Worm (Caenorhabditis elegans) whole organism, L1 larva: ENCODE results near the gene F13D12.5.

ENCODE experiments used
- C16A3.4 ChIP-seq: fragments of 150-350 bp; optimal IDR thresholded peaks from 2 replicates; lab custom pipeline; 2014; ENCODE audit warnings: missing biosample characterization, missing genetic modification characterization
- C34B4.2 ChIP-seq: sonication (generic microtip); optimal IDR thresholded peaks from 2 replicates; lab custom pipeline; 2017; ENCODE audit warnings: mild to moderate bottlenecking, missing genetic modification characterization, missing compliant biosample characterization
- F16B12.6 ChIP-seq: fragments of 150-350 bp; optimal IDR thresholded peaks from 2 replicates; lab custom pipeline; 2014; ENCODE audit warnings: missing biosample characterization, missing genetic modification characterization
- Y116A8C.19 ChIP-seq: sonication (generic microtip); optimal IDR thresholded peaks from 2 replicates; lab custom pipeline; 2016; ENCODE audit warnings: missing compliant biosample characterization, missing genetic modification characterization, borderline replicate concordance
- aha-1 ChIP-seq: fragments of 150-350 bp; optimal IDR thresholded peaks from 2 replicates; lab custom pipeline; 2014; ENCODE audit warnings: missing biosample characterization, missing genetic modification characterization
- alr-1 ChIP-seq: fragments of 200-800 bp; sonication (Bioruptor generic); optimal IDR thresholded peaks from 2 replicates; lab custom pipeline; 2018; ENCODE audit warnings: borderline replicate concordance, mild to moderate bottlenecking, missing genetic modification characterization, missing compliant biosample characterization
- blmp-1 ChIP-seq: fragments of 150-350 bp; optimal IDR thresholded peaks from 2 replicates; lab custom pipeline; 2014; ENCODE audit warnings: missing biosample characterization, missing genetic modification characterization
- ceh-63 ChIP-seq: fragments of 200-800 bp; sonication (Bioruptor generic); optimal IDR thresholded peaks from 2 replicates; lab custom pipeline; 2018; ENCODE audit warnings: mild to moderate bottlenecking, missing genetic modification characterization, missing compliant biosample characterization
- ceh-8 ChIP-seq: fragments of 200-800 bp; sonication (Bioruptor generic); optimal IDR thresholded peaks from 2 replicates; lab custom pipeline; 2018; ENCODE audit warnings: mild to moderate bottlenecking, missing genetic modification characterization, moderate library complexity, missing compliant biosample characterization
- ceh-90 ChIP-seq: sonication (generic microtip); optimal IDR thresholded peaks from 2 replicates; lab custom pipeline; 2016; ENCODE audit warnings: missing genetic modification characterization, missing compliant biosample characterization
- dsc-1 ChIP-seq: sonication (generic microtip); optimal IDR thresholded peaks from 2 replicates; lab custom pipeline; 2016; ENCODE audit warnings: mild to moderate bottlenecking, missing genetic modification characterization, missing compliant biosample characterization
- efl-1 ChIP-seq, 4 experiments: fragments of 150-350 bp; optimal IDR thresholded peaks in 3 of 4; peaks in 1 of 4; 1 replicate in 1 of 4; 2 replicates in 3 of 4; lab custom pipeline; 2014; ENCODE audit warnings: missing biosample characterization in 2 of 4, missing genetic modification characterization in 2 of 4, missing genetic modification reagents in 2 of 4
- egl-13 ChIP-seq: sonication (generic microtip); optimal IDR thresholded peaks from 2 replicates; lab custom pipeline; 2016; ENCODE audit warnings: missing genotype, missing genetic modification reagents, missing genetic modification characterization, missing compliant biosample characterization
- elt-3 ChIP-seq, 6 experiments: fragments of 150-350 bp in 1 of 6; sonication (generic microtip); optimal IDR thresholded peaks; 2 replicates each; lab custom pipeline; 2017 to 2018; ENCODE audit warnings: missing biosample characterization in 6 of 6, missing genetic modification characterization in 6 of 6, inconsistent platforms in 1 of 6
- ets-5 ChIP-seq: fragments of 200-800 bp; sonication (Bioruptor generic); IDR thresholded peaks from 2 replicates; pipeline ENCODE4 v1.3.6; 2022; ENCODE audit warnings: missing genetic modification characterization, missing compliant biosample characterization
- hlh-17 ChIP-seq: fragments of 200-800 bp; sonication (Bioruptor generic); optimal IDR thresholded peaks from 2 replicates; lab custom pipeline; 2018; ENCODE audit warnings: missing genetic modification characterization, mild to moderate bottlenecking, missing compliant biosample characterization, moderate library complexity, borderline replicate concordance
- hlh-4 ChIP-seq: sonication (generic microtip); optimal IDR thresholded peaks from 2 replicates; lab custom pipeline; 2016; ENCODE audit warnings: mild to moderate bottlenecking, missing genetic modification characterization, missing compliant biosample characterization
- isw-1 ChIP-seq: fragments of 200-800 bp; sonication (Bioruptor generic); IDR thresholded peaks from 2 replicates; pipeline ENCODE4 v1.3.6; 2022; ENCODE audit warnings: missing genetic modification characterization, missing compliant biosample characterization
- jun-1 ChIP-seq: fragments of 150-350 bp; optimal IDR thresholded peaks from 2 replicates; lab custom pipeline; 2014; ENCODE audit warnings: missing biosample characterization, missing genetic modification reagents, missing genetic modification characterization
- lin-14 ChIP-seq: fragments of 200-800 bp; sonication (Bioruptor generic); optimal IDR thresholded peaks from 2 replicates; lab custom pipeline; 2018; ENCODE audit warnings: mild to moderate bottlenecking, missing genetic modification characterization, moderate library complexity, missing compliant biosample characterization
- lir-3 ChIP-seq: sonication (generic microtip); optimal IDR thresholded peaks from 2 replicates; lab custom pipeline; 2016; ENCODE audit warnings: mild to moderate bottlenecking, missing genetic modification characterization, moderate library complexity, missing compliant biosample characterization; ENCODE audit not compliant: poor library complexity
- lsy-2 ChIP-seq, 2 experiments: fragments of 150-350 bp; optimal IDR thresholded peaks; 2 replicates each; lab custom pipeline; 2014; ENCODE audit warnings: missing biosample characterization in 2 of 2, missing genetic modification characterization in 2 of 2
- mab-9 ChIP-seq: fragments of 200-800 bp; sonication (Bioruptor generic); IDR thresholded peaks from 2 replicates; pipeline ENCODE4 v1.3.6; 2022; ENCODE audit warnings: missing genetic modification reagents, missing genetic modification characterization, missing compliant biosample characterization
- mdl-1 ChIP-seq, 2 experiments: fragments of 150-350 bp; optimal IDR thresholded peaks; 2 replicates each; lab custom pipeline; 2014 to 2017; ENCODE audit warnings: missing biosample characterization in 2 of 2, missing genetic modification characterization in 2 of 2, inconsistent platforms in 1 of 2
- mep-1 ChIP-seq: fragments of 150-350 bp; optimal IDR thresholded peaks from 2 replicates; lab custom pipeline; 2014; ENCODE audit warnings: missing biosample characterization, missing genetic modification characterization
- nhr-19 ChIP-seq: fragments of 200-800 bp; sonication (Bioruptor generic); conservative IDR thresholded peaks from 2 replicates; pipeline ENCODE4 v1.3.6; 2022; ENCODE audit warnings: missing genetic modification characterization, missing compliant biosample characterization
- nhr-20 ChIP-seq: sonication (generic microtip); optimal IDR thresholded peaks from 2 replicates; lab custom pipeline; 2016; ENCODE audit warnings: mild to moderate bottlenecking, missing genetic modification characterization, missing compliant biosample characterization
- nhr-76 ChIP-seq: sonication (generic microtip); optimal IDR thresholded peaks from 2 replicates; lab custom pipeline; 2017; ENCODE audit warnings: missing biosample characterization, missing genetic modification characterization
- nhr-90 ChIP-seq: sonication (generic microtip); optimal IDR thresholded peaks from 2 replicates; lab custom pipeline; 2016; ENCODE audit warnings: mild to moderate bottlenecking, missing genetic modification characterization, missing compliant biosample characterization; ENCODE audit not compliant: poor library complexity
- pax-3 ChIP-seq: fragments of 200-800 bp; sonication (Bioruptor generic); optimal IDR thresholded peaks from 2 replicates; lab custom pipeline; 2018; ENCODE audit warnings: mild to moderate bottlenecking, missing genetic modification characterization, moderate library complexity, missing compliant biosample characterization
- rnt-1 ChIP-seq: sonication (generic microtip); optimal IDR thresholded peaks from 2 replicates; lab custom pipeline; 2016; ENCODE audit warnings: mild to moderate bottlenecking, missing genetic modification characterization, moderate library complexity, missing compliant biosample characterization
- skn-1 ChIP-seq: fragments of 150-350 bp; optimal IDR thresholded peaks from 2 replicates; lab custom pipeline; 2014; ENCODE audit warnings: missing biosample characterization, missing genetic modification characterization
- snpc-4 ChIP-seq: fragments of 150-350 bp; optimal IDR thresholded peaks from 2 replicates; lab custom pipeline; 2014; ENCODE audit warnings: missing biosample characterization, missing genetic modification characterization
- snu-23 ChIP-seq: sonication (generic microtip); optimal IDR thresholded peaks from 2 replicates; lab custom pipeline; 2016; ENCODE audit warnings: missing genetic modification characterization, missing compliant biosample characterization
- sup-37 ChIP-seq: fragments of 200-800 bp; sonication (Bioruptor generic); optimal IDR thresholded peaks from 2 replicates; lab custom pipeline; 2018; ENCODE audit warnings: mild to moderate bottlenecking, missing genetic modification characterization, missing compliant biosample characterization
- swsn-7 ChIP-seq: sonication (generic microtip); optimal IDR thresholded peaks from 2 replicates; lab custom pipeline; 2016; ENCODE audit warnings: missing genetic modification characterization, missing compliant biosample characterization
- tbx-2 ChIP-seq: sonication (generic microtip); optimal IDR thresholded peaks from 2 replicates; lab custom pipeline; 2016; ENCODE audit warnings: missing genetic modification characterization, missing compliant biosample characterization
- tlp-1 ChIP-seq: fragments of 150-350 bp; optimal IDR thresholded peaks from 2 replicates; lab custom pipeline; 2014; ENCODE audit warnings: missing biosample characterization, missing genetic modification characterization
- unc-130 ChIP-seq: fragments of 150-350 bp; optimal IDR thresholded peaks from 2 replicates; lab custom pipeline; 2017; ENCODE audit warnings: missing biosample characterization, missing genetic modification characterization, inconsistent platforms
- unc-86 ChIP-seq: sonication (generic microtip); optimal IDR thresholded peaks from 2 replicates; lab custom pipeline; 2016; ENCODE audit warnings: missing genetic modification characterization, missing compliant biosample characterization
- unc-98 ChIP-seq: fragments of 200-800 bp; sonication (Bioruptor generic); IDR thresholded peaks from 2 replicates; pipeline ENCODE4 v1.3.6; 2022; ENCODE audit warnings: missing genetic modification characterization, missing compliant biosample characterization
- zip-4 ChIP-seq: fragments of 200-800 bp; sonication (Bioruptor generic); optimal IDR thresholded peaks from 2 replicates; lab custom pipeline; 2018; ENCODE audit warnings: mild to moderate bottlenecking, missing genetic modification characterization, moderate library complexity, missing compliant biosample characterization

The F13D12.5 gene

DNA sequence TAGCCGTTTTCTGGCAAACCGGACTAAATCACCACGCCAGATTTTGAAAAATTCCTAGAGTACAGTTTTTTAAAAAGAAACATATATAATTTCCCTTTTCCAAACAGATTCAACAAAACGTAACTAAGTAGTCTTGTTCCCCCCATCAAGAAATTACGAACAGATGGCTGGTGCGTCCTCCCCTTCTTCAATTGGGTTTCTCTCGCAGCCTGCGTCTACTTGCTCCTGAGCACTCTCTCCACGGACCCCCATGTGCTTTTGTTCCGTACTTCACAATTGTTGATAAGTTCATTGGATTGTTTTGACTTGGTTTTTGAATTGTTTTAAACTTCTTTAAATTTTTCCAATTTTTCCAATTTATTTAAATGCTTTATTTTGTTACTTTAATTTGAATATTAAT is 38.6 kb upstream of the F13D12.5 start:
- TF ChIP-seq lin-14 (GFP tag; lab: Kevin White, UChicago) = peak; percentile 72
- peak; percentile 14 for TF ChIP-seq rnt-1 (tag; lab: Kevin White, UChicago)
- TF ChIP-seq efl-1 (optimal IDR thresholded peaks at IDR 0.05; lab: Kevin White, UChicago) = peak in 1 of 2 experiments; percentile 5
- peak in 1 of 2 experiments; percentile 66 for TF ChIP-seq efl-1 (GFP tag; optimal IDR thresholded peaks at IDR 0.05 in 1 of 2; lab: Kevin White, UChicago)
- TF ChIP-seq lir-3 (tag; lab: Kevin White, UChicago) = no peak
- peak; percentile 85 for TF ChIP-seq dsc-1
- TF ChIP-seq hlh-4 (tag; lab: Kevin White, UChicago) = no peak

DNA sequence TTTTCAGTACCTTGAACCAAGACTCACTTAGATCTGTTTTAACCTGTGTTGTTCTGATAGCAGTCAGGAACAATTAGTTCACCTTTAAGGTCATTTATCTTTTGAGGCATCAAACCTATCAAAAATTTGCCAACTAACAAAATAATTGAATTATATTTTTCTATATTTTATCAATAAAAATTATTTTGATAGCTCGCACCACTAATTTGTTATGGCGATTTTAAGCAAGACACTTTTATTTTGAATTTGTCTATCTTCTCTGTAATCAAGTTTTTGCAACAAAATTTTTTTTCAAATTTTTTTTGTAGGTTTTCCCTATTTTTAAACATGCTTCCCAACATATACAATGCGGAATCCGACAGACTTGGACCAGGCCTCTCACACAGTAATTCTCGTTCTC is 38.0 kb upstream of the F13D12.5 start, which contains the start of gene kel-1:
Gene kel-1, plus strand, starts transcription at position 301 of the 400 bp plus-strand sequence.
- TF ChIP-seq ets-5 = no peak
- TF ChIP-seq unc-130 (tag; lab: Kevin White, UChicago) = no peak
- no peak for TF ChIP-seq aha-1 (tag; lab: Kevin White, UChicago)
- no peak for TF ChIP-seq hlh-4 (tag; lab: Kevin White, UChicago)
- TF ChIP-seq egl-13 (tag; lab: Kevin White, UChicago) = no peak
- TF ChIP-seq zip-4 (GFP tag; lab: Kevin White, UChicago) = no peak
- TF ChIP-seq nhr-90 (tag; lab: Kevin White, UChicago) = no peak
- no peak for TF ChIP-seq isw-1 (GFP tag; lab: Robert Waterston, UW)
- TF ChIP-seq C34B4.2 (tag; lab: Kevin White, UChicago) = no peak
- TF ChIP-seq mep-1 (tag; lab: Kevin White, UChicago) = no peak
- TF ChIP-seq ceh-63 (GFP tag; lab: Kevin White, UChicago) = no peak
- TF ChIP-seq C16A3.4 (tag; lab: Kevin White, UChicago) = no peak

DNA sequence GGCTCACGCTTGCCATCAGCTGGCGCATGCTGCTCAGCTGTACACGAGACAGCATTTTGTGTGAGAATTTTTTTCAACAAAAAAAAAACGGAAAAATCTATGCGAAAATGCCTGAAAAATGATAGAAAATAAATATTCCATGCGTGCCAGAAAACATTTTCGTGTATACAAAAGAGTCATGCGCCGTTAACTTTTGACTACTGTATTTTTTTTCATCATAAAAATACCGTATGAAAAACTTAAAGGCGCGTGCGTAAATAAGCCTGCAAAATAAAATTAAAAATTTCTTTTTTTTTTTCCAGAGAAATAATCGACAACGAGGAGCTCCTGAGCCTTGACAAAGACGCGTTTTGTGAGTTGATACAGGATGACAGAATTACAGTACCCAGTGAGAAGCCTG is 36.7 kb upstream of the F13D12.5 start:
- TF ChIP-seq pax-3 (tag; lab: Kevin White, UChicago) (no peak), jun-1 (tag; lab: Kevin White, UChicago) (no peak), skn-1 (tag; lab: Kevin White, UChicago) (no peak), nhr-19 (GFP tag; lab: Robert Waterston, UW) (no peak)

DNA sequence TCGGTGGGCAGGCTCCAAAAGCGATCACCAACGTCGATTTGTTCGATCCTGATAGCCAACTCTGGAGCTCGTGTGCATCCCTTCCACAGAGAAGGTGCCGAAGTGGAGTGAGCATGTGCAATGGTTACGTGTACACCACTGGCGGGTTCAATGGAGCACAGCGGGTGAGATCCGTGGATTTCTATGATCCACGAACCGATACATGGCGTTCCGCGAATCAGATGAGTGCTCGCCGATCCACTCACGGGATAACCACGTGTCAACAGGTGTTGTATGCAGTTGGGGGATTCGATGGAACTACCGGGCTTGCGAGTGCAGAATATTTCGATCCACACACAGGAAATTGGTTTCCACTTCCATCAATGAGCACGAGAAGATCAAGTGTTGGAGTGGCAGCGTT is 35.7 kb upstream of the F13D12.5 start:
- TF ChIP-seq mdl-1 (tag; optimal IDR thresholded peaks at IDR 0.05; lab: Kevin White, UChicago) (no peak), mab-9 (no peak), mep-1 (tag; lab: Kevin White, UChicago) (no peak), unc-130 (tag; lab: Kevin White, UChicago) (no peak)

DNA sequence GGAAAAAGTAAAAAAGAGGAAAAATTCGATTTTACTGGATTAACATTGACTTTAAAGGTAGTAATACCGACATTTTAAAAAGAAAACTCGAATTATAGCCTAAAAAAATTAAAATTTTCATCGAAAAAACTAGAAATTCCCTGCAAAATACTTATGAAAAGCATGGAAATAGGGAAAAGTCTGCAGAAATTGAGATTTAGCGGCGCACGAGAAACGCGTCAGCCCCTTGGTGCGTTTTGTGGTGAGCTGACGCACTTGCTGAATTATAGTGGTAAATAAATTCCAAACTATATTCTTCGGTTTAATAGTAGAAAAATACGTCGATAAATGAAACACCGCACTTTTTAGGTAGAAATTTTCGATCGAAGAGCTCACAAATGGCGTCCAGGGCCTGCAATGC is 32.2 kb upstream of the F13D12.5 start:
- TF ChIP-seq swsn-7 (tag; lab: Kevin White, UChicago) (peak; percentile 2), nhr-20 (tag; lab: Kevin White, UChicago) (peak; percentile 58), mdl-1 (tag; optimal IDR thresholded peaks at IDR 0.05; lab: Kevin White, UChicago) (no peak), aha-1 (tag; lab: Kevin White, UChicago) (no peak), alr-1 (no peak), blmp-1 (tag; lab: Kevin White, UChicago) (peak; percentile 58), F16B12.6 (tag; lab: Kevin White, UChicago) (peak; percentile 26), dsc-1 (no peak), tlp-1 (tag; lab: Kevin White, UChicago) (no peak), snu-23 (GFP tag; lab: Kevin White, UChicago) (peak; percentile 53), ceh-8 (GFP tag; lab: Kevin White, UChicago) (no peak), C34B4.2 (tag; lab: Kevin White, UChicago) (no peak), unc-86 (tag; lab: Kevin White, UChicago) (no peak), tbx-2 (tag; lab: Kevin White, UChicago) (no peak), elt-3 (tag; optimal IDR thresholded peaks at IDR 0.05; lab: Kevin White, UChicago) (peak in 1 of 6 experiments; percentile 22), nhr-76 (no peak), jun-1 (tag; lab: Kevin White, UChicago) (no peak), hlh-17 (GFP tag; lab: Kevin White, UChicago) (no peak), pax-3 (tag; lab: Kevin White, UChicago) (no peak), C16A3.4 (tag; lab: Kevin White, UChicago) (peak; percentile 53), sup-37 (GFP tag; lab: Kevin White, UChicago) (no peak), snpc-4 (tag; lab: Kevin White, UChicago) (no peak), lsy-2 (tag; optimal IDR thresholded peaks at IDR 0.05; lab: Kevin White, UChicago) (peak; percentile 40 to 67), isw-1 (GFP tag; lab: Robert Waterston, UW) (no peak), ceh-63 (GFP tag; lab: Kevin White, UChicago) (no peak), Y116A8C.19 (tag; lab: Kevin White, UChicago) (no peak), ceh-90 (tag; lab: Kevin White, UChicago) (no peak), unc-98 (GFP tag; lab: Robert Waterston, UW) (no peak), mep-1 (tag; lab: Kevin White, UChicago) (peak; percentile 32)
